Fruit fly (Drosophila melanogaster): ENCODE results near the gene CG16743.

CG16743 gene

dm6 chr2L:10986138-10986537, 14.1 kb downstream of the CG16743 start (continued):
- TF ChIP-seq disco-r (GFP tag; optimal IDR thresholded peaks at IDR 0.05) = no peak
- peak; percentile 47 for TF ChIP-seq CG5953 (GFP tag; IDR thresholded peaks at IDR 0.05)
- TF ChIP-seq unpg (GFP tag; optimal IDR thresholded peaks at IDR 0.05) = no peak
- no peak for TF ChIP-seq PHDP (tag; optimal IDR thresholded peaks at IDR 0.05)
- TF ChIP-seq CG6654 (GFP tag; optimal IDR thresholded peaks at IDR 0.05) = no peak
- TF ChIP-seq CG3838 (GFP tag; optimal IDR thresholded peaks at IDR 0.05) = no peak
- no peak for TF ChIP-seq CG31365 (tag; optimal IDR thresholded peaks at IDR 0.05)
- peak; percentile 17; the same call in 1 of the 2 replicates for TF ChIP-seq MBD-R2 (GFP tag; IDR thresholded peaks at IDR 0.05)
- no peak for TF ChIP-seq Side (GFP tag; optimal IDR thresholded peaks at IDR 0.05)
- no peak for TF ChIP-seq Dbx (GFP tag; IDR thresholded peaks at IDR 0.05)
- TF ChIP-seq mld (GFP tag; IDR thresholded peaks at IDR 0.05; ENCODE audit: partially characterized antibody) = no peak
- TF ChIP-seq CG17359 (tag; optimal IDR thresholded peaks at IDR 0.05) = peak; percentile 61
- TF ChIP-seq CG31441 (GFP tag; IDR thresholded peaks at IDR 0.05) = peak; percentile 67
- TF ChIP-seq Bteb2 (GFP tag; optimal IDR thresholded peaks at IDR 0.05) = no peak
- TF ChIP-seq sens (GFP tag) = peak; percentile 89
- no peak for TF ChIP-seq pfk (GFP tag; optimal IDR thresholded peaks at IDR 0.05)
- TF ChIP-seq CG7357 (GFP tag; IDR thresholded peaks at IDR 0.05) = 0 out of 3 replicates have a peak, but pooled peaks have one; percentile 43
- TF ChIP-seq CG31224 (GFP tag; IDR thresholded peaks at IDR 0.05) = peak; percentile 25; the same call in 1 of the 2 replicates
- no peak for TF ChIP-seq nerfin-2 (GFP tag; IDR thresholded peaks at IDR 0.05; ENCODE audit: partially characterized antibody)
- no peak for TF ChIP-seq Dip3 (GFP tag; optimal IDR thresholded peaks at IDR 0.05)
- TF ChIP-seq CG32772 (GFP tag; IDR thresholded peaks at IDR 0.05) = peak; percentile 63; the same call in 1 of the 2 replicates
- peak; percentile 48; the same call in 1 of the 2 replicates for TF ChIP-seq Awh (GFP tag; IDR thresholded peaks at IDR 0.05)
- TF ChIP-seq shn (GFP tag; optimal IDR thresholded peaks at IDR 0.05) = no peak
- TF ChIP-seq Six4 (GFP tag; optimal IDR thresholded peaks at IDR 0.05) = peak; percentile 12
- peak; percentile 27 for TF ChIP-seq CG5180 (GFP tag; optimal IDR thresholded peaks at IDR 0.05)
- peak; percentile 17; the same call in 1 of the 2 replicates for TF ChIP-seq dimm (GFP tag; IDR thresholded peaks at IDR 0.05)
- no peak; the same call in 2 of the 3 replicates for TF ChIP-seq gce (GFP tag; IDR thresholded peaks at IDR 0.05)
- TF ChIP-seq CG14667 (GFP tag; IDR thresholded peaks at IDR 0.05) = peak; percentile 38; the same call in 1 of the 2 replicates
- TF ChIP-seq CG4328 (GFP tag; optimal IDR thresholded peaks at IDR 0.05) = peak; percentile 44
- TF ChIP-seq zen2 (GFP tag; IDR thresholded peaks at IDR 0.05; ENCODE audit: partially characterized antibody) = no peak
- TF ChIP-seq Hmr (GFP tag; optimal IDR thresholded peaks at IDR 0.05) = no peak
- TF ChIP-seq tup (GFP tag; optimal IDR thresholded peaks at IDR 0.05) = no peak
- peak; percentile 30 for TF ChIP-seq CG6254 (GFP tag; optimal IDR thresholded peaks at IDR 0.05)
- TF ChIP-seq row (GFP tag; IDR thresholded peaks at IDR 0.05) = peak; percentile 30; the same call in 1 of the 3 replicates
- no peak for TF ChIP-seq danr (GFP tag; IDR thresholded peaks at IDR 0.05)
- peak; percentile 69 for TF ChIP-seq CG18262 (tag; optimal IDR thresholded peaks at IDR 0.05)
- peak; percentile 72 for TF ChIP-seq CG10321 (GFP tag; IDR thresholded peaks at IDR 0.05)
- peak; percentile 36; the same call in 1 of the 2 replicates for TF ChIP-seq peb (GFP tag; IDR thresholded peaks at IDR 0.05)
- no peak for TF ChIP-seq CG30431 (GFP tag; optimal IDR thresholded peaks at IDR 0.05)
- peak; percentile 48 for TF ChIP-seq nmo (GFP tag; optimal IDR thresholded peaks at IDR 0.05)
- TF ChIP-seq CG3281 (GFP tag; optimal IDR thresholded peaks at IDR 0.05) = no peak
- TF ChIP-seq phol (tag; optimal IDR thresholded peaks at IDR 0.05) = peak; percentile 54
- TF ChIP-seq Vsx1 (GFP tag; optimal IDR thresholded peaks at IDR 0.05) = no peak
- TF ChIP-seq z (GFP tag; IDR thresholded peaks at IDR 0.05) = peak; percentile 93
- TF ChIP-seq CG6689 (GFP tag; IDR thresholded peaks at IDR 0.05) = peak; percentile 63
- TF ChIP-seq otp (GFP tag; IDR thresholded peaks at IDR 0.05) = peak; percentile 67; the same call in 1 of the 3 replicates
- TF ChIP-seq lilli (GFP tag; optimal IDR thresholded peaks at IDR 0.05) = peak; percentile 1
- no peak for TF ChIP-seq HLH4C (GFP tag; IDR thresholded peaks at IDR 0.05; ENCODE audit: partially characterized antibody)
- peak; percentile 21 for TF ChIP-seq CG4424 (GFP tag; optimal IDR thresholded peaks at IDR 0.05)
- no peak for TF ChIP-seq CrebB (tag; optimal IDR thresholded peaks at IDR 0.05)
- TF ChIP-seq CG11723 (GFP tag; optimal IDR thresholded peaks at IDR 0.05) = no peak
